Worm (Caenorhabditis elegans) whole organism, late embryonic: ENCODE measurements around the gene kmo-2.
"Not testable (repeated sequence)": the region's sequence is repeated elsewhere in the genome, so short reads cannot be mapped to it uniquely, and the experiment has no call there.

Experiments
- F13H6.1 ChIP-seq: sonication (generic microtip); optimal IDR thresholded peaks from 2 replicates; lab custom pipeline; 2016; ENCODE audit warnings: missing genetic modification characterization, missing compliant biosample characterization
- T23F11.4 ChIP-seq: fragments of 200-800 bp; sonication (Bioruptor generic); optimal IDR thresholded peaks from 2 replicates; lab custom pipeline; 2018; ENCODE audit warnings: mild to moderate bottlenecking, missing genetic modification characterization, missing compliant biosample characterization
- ama-1 ChIP-seq: fragments of 150-350 bp; optimal IDR thresholded peaks from 2 replicates; lab custom pipeline; 2014
- ceh-18 ChIP-seq: sonication (generic microtip); optimal IDR thresholded peaks from 2 replicates; lab custom pipeline; 2016; ENCODE audit warnings: missing genetic modification characterization, missing compliant biosample characterization
- ceh-19 ChIP-seq: fragments of 200-800 bp; sonication (Bioruptor generic); optimal IDR thresholded peaks from 2 replicates; lab custom pipeline; 2018; ENCODE audit warnings: mild to moderate bottlenecking, missing genetic modification characterization, missing compliant biosample characterization
- ceh-24 ChIP-seq: sonication (generic microtip); optimal IDR thresholded peaks from 2 replicates; lab custom pipeline; 2016; ENCODE audit warnings: mild to moderate bottlenecking, missing genetic modification characterization, missing compliant biosample characterization
- ceh-31 ChIP-seq: sonication (generic microtip); optimal IDR thresholded peaks from 2 replicates; lab custom pipeline; 2016; ENCODE audit warnings: missing genetic modification characterization, missing compliant biosample characterization
- ceh-45 ChIP-seq: fragments of 200-800 bp; sonication (Bioruptor generic); IDR thresholded peaks from 2 replicates; pipeline ENCODE4 v1.3.6; 2022; ENCODE audit warnings: missing genetic modification reagents, missing genetic modification characterization, missing compliant biosample characterization
- che-1 ChIP-seq: sonication (generic microtip); optimal IDR thresholded peaks from 2 replicates; lab custom pipeline; 2016; ENCODE audit warnings: mild to moderate bottlenecking, missing genetic modification characterization, missing compliant biosample characterization
- dve-1 ChIP-seq: sonication (generic microtip); optimal IDR thresholded peaks from 2 replicates; lab custom pipeline; 2017; ENCODE audit warnings: antibody characterized with exemption, mild to moderate bottlenecking, missing genetic modification characterization, missing compliant biosample characterization
- elt-2 ChIP-seq: sonication (generic microtip); optimal IDR thresholded peaks from 2 replicates; lab custom pipeline; 2016; ENCODE audit warnings: missing genetic modification reagents, missing genetic modification characterization, missing compliant biosample characterization
- ets-4 ChIP-seq: sonication (generic microtip); optimal IDR thresholded peaks from 2 replicates; lab custom pipeline; 2016; ENCODE audit warnings: missing genetic modification characterization, missing compliant biosample characterization
- gmeb-2 ChIP-seq: sonication (generic microtip); optimal IDR thresholded peaks from 2 replicates; lab custom pipeline; 2016; ENCODE audit warnings: missing genetic modification characterization, inconsistent platforms, missing compliant biosample characterization
- hlh-6 ChIP-seq: sonication (generic microtip); optimal IDR thresholded peaks from 2 replicates; lab custom pipeline; 2016; ENCODE audit warnings: missing genotype, missing genetic modification characterization, missing compliant biosample characterization
- hlh-8 ChIP-seq: sonication (generic microtip); optimal IDR thresholded peaks from 2 replicates; lab custom pipeline; 2016; ENCODE audit warnings: missing genotype, missing genetic modification characterization, missing compliant biosample characterization
- lim-6 ChIP-seq: sonication (generic microtip); optimal IDR thresholded peaks from 2 replicates; lab custom pipeline; 2016; ENCODE audit warnings: missing genetic modification characterization, missing compliant biosample characterization
- lin-11 ChIP-seq: fragments of 200-800 bp; sonication (Bioruptor generic); optimal IDR thresholded peaks from 2 replicates; lab custom pipeline; 2018; ENCODE audit warnings: mild to moderate bottlenecking, missing genetic modification characterization, missing compliant biosample characterization
- mec-3 ChIP-seq: sonication (generic microtip); optimal IDR thresholded peaks from 2 replicates; lab custom pipeline; 2016; ENCODE audit warnings: borderline replicate concordance, missing genetic modification characterization, missing compliant biosample characterization
- nfya-1 ChIP-seq: sonication (generic microtip); optimal IDR thresholded peaks from 2 replicates; lab custom pipeline; 2017; ENCODE audit warnings: missing genetic modification characterization, mild to moderate bottlenecking, missing compliant biosample characterization, antibody characterized with exemption, moderate library complexity
- nhr-11 ChIP-seq: fragments of 150-350 bp; optimal IDR thresholded peaks from 2 replicates; lab custom pipeline; 2014; ENCODE audit warnings: missing biosample characterization, missing genetic modification characterization
- nhr-232 ChIP-seq: sonication (generic microtip); optimal IDR thresholded peaks from 2 replicates; lab custom pipeline; 2016; ENCODE audit warnings: missing genetic modification characterization, missing compliant biosample characterization
- pqm-1 ChIP-seq: sonication (generic microtip); optimal IDR thresholded peaks from 2 replicates; lab custom pipeline; 2016; ENCODE audit warnings: missing genetic modification characterization, missing compliant biosample characterization
- ttx-3 ChIP-seq: sonication (generic microtip); optimal IDR thresholded peaks from 2 replicates; lab custom pipeline; 2016; ENCODE audit warnings: missing genetic modification reagents, missing genetic modification characterization, missing compliant biosample characterization
- unc-3 ChIP-seq, 2 experiments: fragments of 200-800 bp in 1 of 2; sonication (Bioruptor generic) in 1 of 2; sonication (generic microtip) in 1 of 2; conservative IDR thresholded peaks in 1 of 2; optimal IDR thresholded peaks in 1 of 2; 2 replicates each; pipeline versions ENCODE4 v1.3.6 to Lab custom; 2016 to 2022; ENCODE audit warnings: missing compliant biosample characterization in 2 of 2, missing genetic modification characterization in 2 of 2, missing genetic modification reagents in 1 of 2
- ztf-16 ChIP-seq: sonication (generic microtip); optimal IDR thresholded peaks from 2 replicates; lab custom pipeline; 2017; ENCODE audit warnings: missing genetic modification characterization, missing compliant biosample characterization

The kmo-2 gene

DNA sequence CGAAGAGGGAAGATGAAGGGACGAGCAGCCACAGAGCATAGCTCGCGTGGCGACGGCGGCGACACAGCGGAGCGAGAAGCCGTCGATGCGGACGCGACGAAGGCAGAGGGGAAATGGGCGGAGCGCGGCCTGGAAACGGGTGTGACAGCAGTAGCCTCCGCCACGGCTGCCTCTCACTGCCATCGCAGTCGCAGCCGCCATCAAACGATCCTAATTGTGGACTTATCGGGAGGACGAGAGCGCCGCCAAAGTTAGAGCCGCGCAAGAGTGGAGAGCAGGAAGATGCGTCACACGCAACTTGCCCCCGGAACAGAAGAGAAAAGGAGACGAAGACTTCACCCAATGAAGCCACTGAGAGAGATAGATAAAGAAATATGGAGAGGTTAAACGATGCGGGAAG, 44.1 kb downstream of the kmo-2 start (continued):
- TF ChIP-seq unc-3 (GFP tag; conservative IDR thresholded peaks at IDR 0.05; lab: Robert Waterston, UW): 0 out of 2 replicates have a peak, but pooled peaks have one; percentile 16
- no peak for TF ChIP-seq unc-3 (tag; optimal IDR thresholded peaks at IDR 0.05; lab: Kevin White, UChicago)
- TF ChIP-seq lim-6 (tag; lab: Kevin White, UChicago): no peak
- TF ChIP-seq F13H6.1 (tag; lab: Kevin White, UChicago): peak; percentile 56
- TF ChIP-seq ceh-31: no peak
- no peak for TF ChIP-seq ets-4
- TF ChIP-seq elt-2: no peak
- TF ChIP-seq lin-11 (tag; lab: Kevin White, UChicago): no peak
- peak; percentile 61 for TF ChIP-seq mec-3 (tag; lab: Kevin White, UChicago)
- TF ChIP-seq, all 69 proteins: peak for 20

DNA sequence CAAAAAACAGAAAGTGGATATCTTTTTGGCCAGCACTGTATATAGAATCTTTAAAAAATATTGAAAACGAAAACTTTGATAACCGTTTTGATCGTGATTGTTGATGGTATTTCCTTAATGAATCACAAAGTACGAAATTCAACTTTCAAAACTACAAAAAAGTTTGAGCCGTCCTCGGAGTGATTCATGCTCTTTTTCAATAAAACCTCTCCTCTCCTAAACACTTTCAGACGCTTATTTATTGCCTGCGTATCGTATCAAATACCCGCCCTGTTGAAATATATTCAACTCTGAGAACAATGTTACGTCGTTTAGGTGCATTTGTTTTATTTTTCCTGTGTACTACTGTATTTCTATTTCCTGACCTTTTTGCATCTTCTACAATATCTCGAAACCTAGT, 47.4 kb downstream of the kmo-2 start:
- TF ChIP-seq nhr-11: no peak
- TF ChIP-seq hlh-8: no peak
- TF ChIP-seq ceh-45: no peak
- TF ChIP-seq F13H6.1 (tag; lab: Kevin White, UChicago): no peak
- no peak for TF ChIP-seq unc-3 (GFP tag; conservative IDR thresholded peaks at IDR 0.05; lab: Robert Waterston, UW)
- TF ChIP-seq unc-3 (tag; optimal IDR thresholded peaks at IDR 0.05; lab: Kevin White, UChicago): no peak
- TF ChIP-seq T23F11.4 (GFP tag; lab: Kevin White, UChicago): no peak
- TF ChIP-seq dve-1: no peak
- TF ChIP-seq che-1 (tag; lab: Kevin White, UChicago): no peak
- TF ChIP-seq pqm-1 (tag; lab: Kevin White, UChicago): no peak
- TF ChIP-seq ceh-19: no peak
- TF ChIP-seq elt-2: no peak
- no peak for TF ChIP-seq ama-1 (lab: Kevin White, UChicago)
- no peak for TF ChIP-seq ztf-16 (tag; lab: Kevin White, UChicago)
- TF ChIP-seq hlh-6: no peak
- no peak for TF ChIP-seq ceh-24 (tag; lab: Kevin White, UChicago)
- TF ChIP-seq ttx-3 (tag; lab: Kevin White, UChicago): no peak
- no peak for TF ChIP-seq nhr-232 (tag; lab: Kevin White, UChicago)

DNA sequence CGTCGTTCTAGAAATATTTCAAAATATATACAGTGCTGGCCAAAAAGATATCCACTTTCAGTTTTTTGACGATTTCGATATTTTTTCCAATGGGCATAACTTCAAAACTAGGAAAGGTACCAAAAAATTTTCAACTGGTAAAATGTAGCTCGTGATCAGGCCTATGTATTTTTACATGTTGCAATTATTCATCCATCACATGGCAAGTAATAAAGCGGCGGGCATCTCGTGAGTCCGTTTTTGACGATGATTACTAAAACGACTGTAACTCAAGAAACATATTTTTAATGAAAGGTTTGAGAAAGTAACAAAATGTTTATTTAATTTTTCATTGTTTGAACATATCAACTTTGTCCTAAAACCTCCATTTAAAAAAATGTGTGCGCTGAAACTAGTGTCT, 48.3 kb downstream of the kmo-2 start, which contains the start of gene F10C2.3:
Gene F10C2.3, plus strand, starts transcription at position 301 of the 400 bp plus-strand sequence.
- TF ChIP-seq ceh-18; gmeb-2 (tag; lab: Kevin White, UChicago); nfya-1: not testable (repeated sequence)
